Worm (Caenorhabditis elegans): Measurements from ENCODE around the gene F09C6.3.

F09C6.3 gene

DNA sequence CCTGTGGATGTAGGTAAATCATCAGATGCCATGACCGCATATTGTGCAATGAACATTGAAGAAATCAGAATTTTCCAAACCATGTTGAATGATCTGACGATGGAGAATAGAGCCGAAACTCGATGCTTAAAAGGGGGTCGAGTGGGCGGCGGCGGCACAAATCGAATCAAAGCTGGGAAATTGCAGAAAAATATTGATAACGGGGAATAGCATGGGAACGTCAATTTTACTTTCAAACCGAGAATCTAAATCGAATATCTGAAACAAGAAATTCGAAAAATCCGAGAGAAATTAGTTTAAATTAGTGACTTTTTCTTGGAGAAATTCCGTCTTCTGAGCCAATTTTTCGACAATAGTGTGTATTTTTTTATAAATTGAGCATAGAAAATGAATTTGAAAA lies 36.1 kb upstream of the F09C6.3 start, which contains the start of gene F09C6.10:
TSS of gene F09C6.10 (minus strand) at position 101 of the 400 bp plus-strand sequence.
- TF ChIP-seq nhr-12 (tag; optimal IDR thresholded peaks at IDR 0.05) (no peak), lin-39 (tag; optimal IDR thresholded peaks at IDR 0.05) (no peak), dsc-1 (tag; optimal IDR thresholded peaks at IDR 0.05) (no peak), lsy-2 (tag; optimal IDR thresholded peaks at IDR 0.05) (no peak), zip-4 (GFP tag; optimal IDR thresholded peaks at IDR 0.05) (no peak), blmp-1 (tag; optimal IDR thresholded peaks at IDR 0.05) (no peak), ceh-88 (GFP tag; IDR thresholded peaks at IDR 0.05) (no peak), fkh-10 (GFP tag; optimal IDR thresholded peaks at IDR 0.05) (no peak), nhr-71 (tag; optimal IDR thresholded peaks at IDR 0.05) (no peak), mab-9 (GFP tag; IDR thresholded peaks at IDR 0.05) (no peak)

DNA sequence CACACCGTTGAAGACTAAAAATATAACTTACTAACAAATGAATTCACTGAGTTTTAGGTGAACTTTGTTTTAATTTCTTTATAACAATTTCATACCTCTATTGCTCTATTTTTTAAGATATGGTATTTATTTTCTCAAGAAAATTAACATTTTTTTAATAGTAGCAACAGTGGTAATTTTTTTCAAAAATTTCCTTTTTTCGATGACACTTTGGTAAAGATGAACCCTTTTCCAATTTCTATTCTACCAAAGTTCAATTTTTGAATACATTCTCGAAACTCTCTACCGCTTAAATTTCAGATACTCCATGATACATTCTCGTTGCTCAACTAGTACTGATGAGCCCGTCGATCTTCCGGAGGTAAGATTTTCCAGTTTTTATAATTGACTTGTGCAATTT lies 32.0 kb upstream of the F09C6.3 start, which contains the start of gene nhr-116:
TSS of gene nhr-116 (plus strand) at position 301 of the 400 bp plus-strand sequence.
- TF ChIP-seq Y116A8C.19 (tag; optimal IDR thresholded peaks at IDR 0.05; ENCODE audit: borderline replicate concordance): no peak

- TF ChIP-seq ets-5 (GFP tag; IDR thresholded peaks at IDR 0.05) (no peak), unc-62 (GFP tag; optimal IDR thresholded peaks at IDR 0.05) (no peak), nhr-20 (tag; optimal IDR thresholded peaks at IDR 0.05) (no peak), ztf-11 (tag; optimal IDR thresholded peaks at IDR 0.05) (no peak)
Observed at ce11 chrV:16911294-16911693, 31.3 kb upstream of the F09C6.3 start.

- no peak for TF ChIP-seq tlp-1 (tag; optimal IDR thresholded peaks at IDR 0.05)
- no peak for TF ChIP-seq nhr-11 (tag; optimal IDR thresholded peaks at IDR 0.05)
- no peak for TF ChIP-seq snpc-4 (tag; optimal IDR thresholded peaks at IDR 0.05)
- TF ChIP-seq skn-1 (tag; optimal IDR thresholded peaks at IDR 0.05): peak; percentile 18
- TF ChIP-seq nhr-90 (tag; optimal IDR thresholded peaks at IDR 0.05; ENCODE audit: poor library complexity): no peak
- TF ChIP-seq nhr-237 (tag; optimal IDR thresholded peaks at IDR 0.05): no peak
- no peak for TF ChIP-seq dsc-1 (tag; optimal IDR thresholded peaks at IDR 0.05)
- no peak for TF ChIP-seq jun-1 (tag; optimal IDR thresholded peaks at IDR 0.05)
- peak; percentile 8 for TF ChIP-seq nhr-20 (tag; optimal IDR thresholded peaks at IDR 0.05)
- no peak for TF ChIP-seq F16B12.6 (tag; optimal IDR thresholded peaks at IDR 0.05)
- TF ChIP-seq aly-2 (tag; optimal IDR thresholded peaks at IDR 0.05): no peak
- no peak for TF ChIP-seq unc-98 (GFP tag; IDR thresholded peaks at IDR 0.05)
- no peak for TF ChIP-seq irx-1 (tag; optimal IDR thresholded peaks at IDR 0.05)
- TF ChIP-seq egl-27 (tag; optimal IDR thresholded peaks at IDR 0.05): no peak
- TF ChIP-seq lin-35 (GFP tag; optimal IDR thresholded peaks at IDR 0.05): peak in 1 of 2 experiments; percentile 48
- peak; percentile 55 for TF ChIP-seq lin-14 (GFP tag; optimal IDR thresholded peaks at IDR 0.05)
- TF ChIP-seq zag-1 (tag; optimal IDR thresholded peaks at IDR 0.05): no peak
- no peak for TF ChIP-seq ceh-63 (GFP tag; optimal IDR thresholded peaks at IDR 0.05)
- TF ChIP-seq ceh-8 (GFP tag; optimal IDR thresholded peaks at IDR 0.05): no peak
- TF ChIP-seq lin-15B (tag; optimal IDR thresholded peaks at IDR 0.05): no peak
- no peak for TF ChIP-seq hlh-17 (GFP tag; optimal IDR thresholded peaks at IDR 0.05; ENCODE audit: borderline replicate concordance)
- no peak for TF ChIP-seq nhr-19 (GFP tag; conservative IDR thresholded peaks at IDR 0.05)
- no peak for TF ChIP-seq unc-130 (tag; optimal IDR thresholded peaks at IDR 0.05)
- TF ChIP-seq elt-2 (tag; optimal IDR thresholded peaks at IDR 0.05): peak; percentile 56
- TF ChIP-seq ceh-88 (GFP tag; IDR thresholded peaks at IDR 0.05): no peak
- TF ChIP-seq fkh-8 (tag; optimal IDR thresholded peaks at IDR 0.05): peak; percentile 3
- TF ChIP-seq ceh-82 (tag; optimal IDR thresholded peaks at IDR 0.05): no peak
- TF ChIP-seq pqm-1 (tag; optimal IDR thresholded peaks at IDR 0.05): no peak
- TF ChIP-seq mep-1 (tag; optimal IDR thresholded peaks at IDR 0.05): peak; percentile 19
Observed at ce11 chrV:16910864-16911263, 30.9 kb upstream of the F09C6.3 start.
